Worm (Caenorhabditis elegans) whole organism, mixed stage, embryonic: Measurements from ENCODE around the gene F36D3.4.

Source experiments
- blmp-1 ChIP-seq: fragments of 150-350 bp; optimal IDR thresholded peaks from 2 replicates; lab custom pipeline; 2014; ENCODE audit warnings: missing biosample characterization, missing genetic modification characterization
- ceh-43 ChIP-seq: fragments of 200-800 bp; sonication (Bioruptor generic); optimal IDR thresholded peaks from 2 replicates; lab custom pipeline; 2018; ENCODE audit warnings: mild to moderate bottlenecking, missing genetic modification characterization, moderate library complexity, missing compliant biosample characterization
- cnd-1 ChIP-seq: fragments of 200-800 bp; sonication (Bioruptor generic); optimal IDR thresholded peaks from 2 replicates; lab custom pipeline; 2018; ENCODE audit warnings: mild to moderate bottlenecking, missing genetic modification characterization, missing compliant biosample characterization
- drap-1 ChIP-seq: fragments of 200-800 bp; sonication (Bioruptor generic); optimal IDR thresholded peaks from 3 replicates; lab custom pipeline; 2018; ENCODE audit warnings: mild to moderate bottlenecking, missing genetic modification characterization, missing compliant biosample characterization
- flh-1 ChIP-seq: fragments of 200-800 bp; sonication (Bioruptor generic); optimal IDR thresholded peaks from 2 replicates; lab custom pipeline; 2018; ENCODE audit warnings: mild to moderate bottlenecking, missing genetic modification characterization, moderate library complexity, missing compliant biosample characterization
- ham-2 ChIP-seq: fragments of 200-800 bp; sonication (Bioruptor generic); optimal IDR thresholded peaks from 2 replicates; lab custom pipeline; 2018; ENCODE audit warnings: mild to moderate bottlenecking, missing genetic modification characterization, missing compliant biosample characterization
- hlh-1 ChIP-seq: fragments of 150-350 bp; optimal IDR thresholded peaks from 2 replicates; lab custom pipeline; 2014; ENCODE audit warnings: missing biosample characterization, missing genetic modification reagents, missing genetic modification characterization
- lin-13 ChIP-seq: fragments of 150-350 bp; optimal IDR thresholded peaks from 2 replicates; lab custom pipeline; 2014; ENCODE audit warnings: missing biosample characterization, missing genetic modification characterization
- lsy-2 ChIP-seq: fragments of 150-350 bp; optimal IDR thresholded peaks from 2 replicates; lab custom pipeline; 2014; ENCODE audit warnings: missing biosample characterization, missing genetic modification characterization
- mab-5 ChIP-seq: fragments of 150-350 bp; optimal IDR thresholded peaks from 2 replicates; lab custom pipeline; 2014; ENCODE audit warnings: missing biosample characterization, missing genetic modification characterization
- mep-1 ChIP-seq: fragments of 150-350 bp; optimal IDR thresholded peaks from 2 replicates; lab custom pipeline; 2017; ENCODE audit warnings: missing biosample characterization, missing genetic modification reagents, missing genetic modification characterization, inconsistent platforms
- mls-2 ChIP-seq: sonication (generic microtip); optimal IDR thresholded peaks from 2 replicates; lab custom pipeline; 2016; ENCODE audit warnings: mild to moderate bottlenecking, missing genetic modification characterization, moderate library complexity, missing compliant biosample characterization
- nhr-12 ChIP-seq: fragments of 150-350 bp; optimal IDR thresholded peaks from 2 replicates; lab custom pipeline; 2014; ENCODE audit warnings: missing biosample characterization, missing genetic modification characterization
- nhr-28 ChIP-seq: fragments of 150-350 bp; optimal IDR thresholded peaks from 2 replicates; lab custom pipeline; 2014; ENCODE audit warnings: missing biosample characterization, missing genetic modification characterization
- nhr-76 ChIP-seq: sonication (generic microtip); optimal IDR thresholded peaks from 2 replicates; lab custom pipeline; 2017; ENCODE audit warnings: missing biosample characterization, missing genetic modification characterization
- sptf-1 ChIP-seq: sonication (generic microtip); optimal IDR thresholded peaks from 2 replicates; lab custom pipeline; 2017; ENCODE audit warnings: mild to moderate bottlenecking, missing genetic modification characterization, moderate library complexity, missing compliant biosample characterization
- tbx-8 ChIP-seq: fragments of 200-800 bp; sonication (Bioruptor generic); optimal IDR thresholded peaks from 2 replicates; lab custom pipeline; 2018; ENCODE audit warnings: mild to moderate bottlenecking, missing genetic modification characterization, moderate library complexity, missing compliant biosample characterization
- unc-120 ChIP-seq: sonication (generic microtip); optimal IDR thresholded peaks from 2 replicates; lab custom pipeline; 2017; ENCODE audit warnings: missing genetic modification characterization, missing compliant biosample characterization; ENCODE audit not compliant: poor library complexity, severe bottlenecking
- unc-39 ChIP-seq: fragments of 150-350 bp; optimal IDR thresholded peaks from 2 replicates; lab custom pipeline; 2014; ENCODE audit warnings: missing biosample characterization, missing genetic modification characterization
- unc-62 ChIP-seq: fragments of 150-350 bp; optimal IDR thresholded peaks from 2 replicates; lab custom pipeline; 2014; ENCODE audit warnings: missing biosample characterization, missing genetic modification reagents, missing genetic modification characterization
- zip-8 ChIP-seq: fragments of 150-350 bp; optimal IDR thresholded peaks from 2 replicates; lab custom pipeline; 2014; ENCODE audit warnings: missing biosample characterization, missing genetic modification characterization
- ztf-11 ChIP-seq: fragments of 150-350 bp; optimal IDR thresholded peaks from 2 replicates; lab custom pipeline; 2014; ENCODE audit warnings: missing biosample characterization, missing genetic modification characterization

F36D3.4 gene

DNA sequence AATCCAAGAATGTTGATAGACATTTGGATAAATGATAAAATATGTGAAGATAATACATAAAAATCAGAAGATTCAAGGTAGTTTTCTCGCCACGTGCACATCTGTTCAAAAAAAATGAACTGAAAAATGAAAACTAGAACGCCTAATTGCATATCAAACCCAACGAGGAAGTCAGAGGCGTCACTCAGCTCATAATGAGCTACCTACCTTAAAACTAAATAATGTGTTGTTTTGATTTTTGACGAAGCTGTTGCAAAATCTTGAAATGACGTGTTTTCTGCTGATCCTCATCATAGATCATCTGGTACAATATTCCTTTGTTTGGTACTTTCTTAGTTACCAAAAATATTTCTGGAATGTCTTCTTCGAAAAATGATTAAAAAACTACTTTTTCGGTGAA, 46.6 kb downstream of the F36D3.4 start, which contains the start of gene srh-138:
srh-138 (minus strand) TSS at position 101 of the 400 bp plus-strand sequence.
- no peak for TF ChIP-seq nhr-28
- no peak for TF ChIP-seq lsy-2 (tag; lab: Kevin White, UChicago)
- TF ChIP-seq nhr-12 (tag; lab: Kevin White, UChicago): no peak
- no peak for TF ChIP-seq tbx-8 (GFP tag; lab: Kevin White, UChicago)
- TF ChIP-seq mls-2 (tag; lab: Kevin White, UChicago): no peak
- TF ChIP-seq blmp-1 (tag; lab: Kevin White, UChicago): no peak
- no peak for TF ChIP-seq mep-1 (tag; lab: Kevin White, UChicago)
- TF ChIP-seq ztf-11 (tag; lab: Kevin White, UChicago): no peak
- no peak for TF ChIP-seq unc-62 (GFP tag; lab: Kevin White, UChicago)
- TF ChIP-seq hlh-1 (tag; lab: Kevin White, UChicago): no peak
- no peak for TF ChIP-seq ham-2 (GFP tag; lab: Kevin White, UChicago)
- TF ChIP-seq lin-13 (tag; lab: Kevin White, UChicago): no peak
- no peak for TF ChIP-seq mab-5 (tag; lab: Kevin White, UChicago)
- TF ChIP-seq sptf-1: no peak
- no peak for TF ChIP-seq nhr-76
- TF ChIP-seq unc-39 (tag; lab: Kevin White, UChicago): no peak
- TF ChIP-seq zip-8 (tag; lab: Kevin White, UChicago): no peak
- TF ChIP-seq drap-1 (GFP tag; lab: Kevin White, UChicago): no peak
- no peak for TF ChIP-seq flh-1 (GFP tag; lab: Kevin White, UChicago)
- TF ChIP-seq unc-120 (tag; lab: Kevin White, UChicago): no peak

DNA sequence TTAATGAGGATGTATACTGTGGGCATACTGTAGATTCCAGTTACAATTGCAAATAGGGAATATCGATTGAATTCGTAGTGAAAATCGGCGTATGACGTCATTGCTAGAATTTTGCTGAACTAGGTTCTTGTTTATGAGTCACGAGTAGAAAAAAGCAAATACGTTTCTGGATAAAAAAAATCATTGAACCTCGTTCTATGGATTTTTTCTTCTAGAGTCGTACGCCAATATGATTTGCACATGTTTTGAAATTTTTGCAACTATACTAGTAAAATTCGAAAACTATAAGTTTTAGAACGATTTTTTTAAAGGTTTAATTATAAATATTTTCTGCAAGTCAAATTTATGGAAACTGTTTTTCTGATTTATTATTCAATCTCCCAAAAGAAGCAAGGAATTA, 49.7 kb downstream of the F36D3.4 start, which contains the start of gene sru-44:
sru-44 (minus strand) TSS at position 101 of the 400 bp plus-strand sequence.
- no peak for TF ChIP-seq drap-1 (GFP tag; lab: Kevin White, UChicago)
- no peak for TF ChIP-seq ceh-43 (GFP tag; lab: Kevin White, UChicago)
- TF ChIP-seq unc-120 (tag; lab: Kevin White, UChicago): no peak
- TF ChIP-seq cnd-1: no peak
- TF ChIP-seq mls-2 (tag; lab: Kevin White, UChicago): no peak
- TF ChIP-seq blmp-1 (tag; lab: Kevin White, UChicago): no peak
- no peak for TF ChIP-seq ztf-11 (tag; lab: Kevin White, UChicago)
